Fruit fly (Drosophila melanogaster) whole organism, embryonic: ENCODE data around the gene dgt2.
A peak's percentile ranks its signal among the peaks of the same experiment; 100 is the strongest.

Source experiments
- Antp ChIP-seq: fragments of 200-800 bp; sonication (Bioruptor generic); optimal IDR thresholded peaks from 3 replicates; lab custom pipeline; 2016; ENCODE audit warnings: missing biosample characterization, missing genetic modification characterization
- BEAF-32 ChIP-seq: fragments of 200-800 bp; sonication (Bioruptor generic); optimal IDR thresholded peaks from 3 replicates; lab custom pipeline; 2017; ENCODE audit warnings: missing biosample characterization, missing genetic modification characterization, mild to moderate bottlenecking, moderate library complexity, missing genetic modification reagents
- CG10366 ChIP-seq: fragments of 200-800 bp; sonication (Bioruptor generic); IDR thresholded peaks from 2 replicates; pipeline ENCODE4 v1.3.6; 2022; ENCODE audit warnings: missing biosample characterization, missing genetic modification characterization
- CG12071 ChIP-seq: fragments of 200-800 bp; sonication (Bioruptor generic); optimal IDR thresholded peaks from 3 replicates; lab custom pipeline; 2018; ENCODE audit warnings: missing biosample characterization, mild to moderate bottlenecking, missing genetic modification characterization
- CG12236 ChIP-seq: fragments of 200-800 bp; sonication (Bioruptor generic); optimal IDR thresholded peaks from 2 replicates; lab custom pipeline; 2016; ENCODE audit warnings: missing biosample characterization, missing genetic modification characterization
- CG12769 ChIP-seq: fragments of 200-800 bp; sonication (Bioruptor generic); optimal IDR thresholded peaks from 2 replicates; lab custom pipeline; 2019; ENCODE audit warnings: missing biosample characterization, mild to moderate bottlenecking, missing genetic modification characterization, moderate library complexity
- CG12942 ChIP-seq: fragments of 200-800 bp; sonication (Bioruptor generic); optimal IDR thresholded peaks from 3 replicates; lab custom pipeline; 2016; ENCODE audit warnings: missing biosample characterization, missing genetic modification characterization
- CG14860 ChIP-seq: fragments of 200-800 bp; sonication (Bioruptor generic); IDR thresholded peaks from 3 replicates; pipeline ENCODE4 v1.3.6; 2022; ENCODE audit warnings: missing biosample characterization, missing genetic modification characterization; ENCODE audit not compliant: partially characterized antibody
- CG15073 ChIP-seq: fragments of 200-800 bp; sonication (Bioruptor generic); optimal IDR thresholded peaks from 2 replicates; lab custom pipeline; 2016; ENCODE audit warnings: missing biosample characterization, missing genetic modification characterization
- CG18011 ChIP-seq: fragments of 200-800 bp; sonication (Bioruptor generic); optimal IDR thresholded peaks from 2 replicates; lab custom pipeline; 2017; ENCODE audit warnings: missing biosample characterization, missing genetic modification characterization, mild to moderate bottlenecking, moderate library complexity, missing genotype
- CG1832 ChIP-seq: fragments of 200-800 bp; sonication (Bioruptor generic); optimal IDR thresholded peaks from 2 replicates; lab custom pipeline; 2017; ENCODE audit warnings: missing biosample characterization, mild to moderate bottlenecking, missing genetic modification characterization, inconsistent platforms
- CG2199 ChIP-seq: fragments of 200-800 bp; sonication (Bioruptor generic); IDR thresholded peaks from 3 replicates; pipeline ENCODE4 v1.3.6; 2022; ENCODE audit warnings: missing biosample characterization, missing genetic modification characterization
- CG31441 ChIP-seq: fragments of 200-800 bp; sonication (Bioruptor generic); IDR thresholded peaks from 2 replicates; pipeline ENCODE4 v1.3.6; 2022; ENCODE audit warnings: missing biosample characterization, missing genetic modification characterization
- CG3847 ChIP-seq: fragments of 200-800 bp; sonication (Bioruptor generic); IDR thresholded peaks from 2 replicates; pipeline ENCODE4 v1.3.6; 2022; ENCODE audit warnings: missing biosample characterization, missing genetic modification characterization
- CG4404 ChIP-seq: fragments of 200-800 bp; sonication (Bioruptor generic); IDR thresholded peaks from 2 replicates; pipeline ENCODE4 v1.3.6; 2022; ENCODE audit warnings: missing biosample characterization, missing genetic modification characterization
- CG7271 ChIP-seq: fragments of 200-800 bp; sonication (Bioruptor generic); optimal IDR thresholded peaks from 2 replicates; lab custom pipeline; 2018; ENCODE audit warnings: missing biosample characterization, mild to moderate bottlenecking, missing genetic modification characterization, moderate library complexity
- CG9215 ChIP-seq: fragments of 200-800 bp; sonication (Bioruptor generic); IDR thresholded peaks from 2 replicates; pipeline ENCODE4 v1.3.6; 2022; ENCODE audit warnings: missing biosample characterization, missing genetic modification characterization
- D19A ChIP-seq: fragments of 200-800 bp; optimal IDR thresholded peaks from 3 replicates; lab custom pipeline; 2019; ENCODE audit warnings: missing biosample characterization, mild to moderate bottlenecking, missing genetic modification characterization, moderate library complexity
- Doc3 ChIP-seq: fragments of 200-800 bp; sonication (Bioruptor generic); IDR thresholded peaks from 3 replicates; pipeline ENCODE4 v1.3.6; 2022; ENCODE audit warnings: missing biosample characterization, missing genetic modification characterization; ENCODE audit not compliant: partially characterized antibody
- Elba2 ChIP-seq: fragments of 200-800 bp; sonication (Bioruptor generic); optimal IDR thresholded peaks from 3 replicates; lab custom pipeline; 2016; ENCODE audit warnings: missing biosample characterization, missing genetic modification characterization
- Fer3 ChIP-seq: fragments of 200-800 bp; sonication (Bioruptor generic); optimal IDR thresholded peaks from 2 replicates; lab custom pipeline; 2018; ENCODE audit warnings: missing biosample characterization, mild to moderate bottlenecking, missing genetic modification characterization, moderate library complexity
- H2.0 ChIP-seq: fragments of 200-800 bp; sonication (Bioruptor generic); IDR thresholded peaks from 2 replicates; pipeline ENCODE4 v1.3.6; 2022; ENCODE audit warnings: missing biosample characterization, missing genetic modification characterization
- Max ChIP-seq: fragments of 200-800 bp; sonication (Bioruptor generic); optimal IDR thresholded peaks from 2 replicates; lab custom pipeline; 2016; ENCODE audit warnings: missing biosample characterization, mild to moderate bottlenecking, missing genetic modification characterization
- Mes4 ChIP-seq: fragments of 200-800 bp; sonication (Bioruptor generic); optimal IDR thresholded peaks from 2 replicates; lab custom pipeline; 2016; ENCODE audit warnings: missing biosample characterization, missing genetic modification characterization
- NfI ChIP-seq: fragments of 200-800 bp; sonication (Bioruptor generic); optimal IDR thresholded peaks from 3 replicates; lab custom pipeline; 2018; ENCODE audit warnings: missing biosample characterization, mild to moderate bottlenecking, missing genetic modification characterization, moderate library complexity
- PHDP ChIP-seq: fragments of 200-800 bp; sonication (Bioruptor generic); optimal IDR thresholded peaks from 3 replicates; lab custom pipeline; 2018; ENCODE audit warnings: missing biosample characterization, mild to moderate bottlenecking, missing genetic modification characterization, moderate library complexity
- ab ChIP-seq: fragments of 200-800 bp; sonication (Bioruptor generic); optimal IDR thresholded peaks from 2 replicates; lab custom pipeline; 2016; ENCODE audit warnings: missing biosample characterization, missing genetic modification characterization
- az2 ChIP-seq: fragments of 200-800 bp; sonication (Bioruptor generic); optimal IDR thresholded peaks from 3 replicates; lab custom pipeline; 2016; ENCODE audit warnings: missing biosample characterization, missing genetic modification characterization
- bab2 ChIP-seq: fragments of 200-800 bp; sonication (Bioruptor generic); optimal IDR thresholded peaks from 2 replicates; lab custom pipeline; 2016; ENCODE audit warnings: missing biosample characterization, missing genetic modification characterization
- ems ChIP-seq: fragments of 200-800 bp; sonication (Bioruptor generic); optimal IDR thresholded peaks from 3 replicates; lab custom pipeline; 2016; ENCODE audit warnings: missing biosample characterization, missing genetic modification characterization
- ewg ChIP-seq: fragments of 200-800 bp; sonication (Bioruptor generic); optimal IDR thresholded peaks from 3 replicates; lab custom pipeline; 2017; ENCODE audit warnings: mild to moderate bottlenecking, missing biosample characterization, missing genetic modification reagents, missing genetic modification characterization
- fd3F ChIP-seq: fragments of 200-800 bp; sonication (Bioruptor generic); optimal IDR thresholded peaks from 2 replicates; lab custom pipeline; 2018; ENCODE audit warnings: missing biosample characterization, mild to moderate bottlenecking, missing genetic modification characterization, moderate library complexity
- fd64A ChIP-seq: fragments of 200-800 bp; sonication (Bioruptor generic); optimal IDR thresholded peaks from 3 replicates; lab custom pipeline; 2018; ENCODE audit warnings: missing biosample characterization, mild to moderate bottlenecking, missing genetic modification characterization
- fu2 ChIP-seq: fragments of 200-800 bp; sonication (Bioruptor generic); optimal IDR thresholded peaks from 2 replicates; lab custom pipeline; 2016; ENCODE audit warnings: missing biosample characterization, missing genetic modification characterization
- gcm ChIP-seq: fragments of 200-800 bp; sonication (Bioruptor generic); optimal IDR thresholded peaks from 2 replicates; lab custom pipeline; 2019; ENCODE audit warnings: missing biosample characterization, mild to moderate bottlenecking, missing genetic modification characterization, moderate library complexity
- gem ChIP-seq: fragments of 200-800 bp; sonication (Bioruptor generic); optimal IDR thresholded peaks from 2 replicates; lab custom pipeline; 2019; ENCODE audit warnings: missing biosample characterization, mild to moderate bottlenecking, missing genetic modification characterization, moderate library complexity
- gt ChIP-seq: fragments of 200-800 bp; sonication (Bioruptor generic); IDR thresholded peaks from 2 replicates; pipeline ENCODE4 v1.3.6; 2022; ENCODE audit warnings: missing biosample characterization, missing genetic modification characterization
- ham ChIP-seq: fragments of 200-800 bp; sonication (Bioruptor generic); IDR thresholded peaks from 2 replicates; pipeline ENCODE4 v1.3.6; 2022; ENCODE audit warnings: missing biosample characterization, missing genetic modification characterization
- hkb ChIP-seq, 2 experiments: fragments of 200-800 bp in 1 of 2; fragments of >200 bp in 1 of 2; sonication (Bioruptor generic) in 1 of 2; IDR thresholded peaks in 1 of 2; optimal IDR thresholded peaks in 1 of 2; 2 replicates each; pipeline versions ENCODE4 v1.3.6 to Lab custom; 2017 to 2022; ENCODE audit warnings: missing biosample characterization in 1 of 2, missing genetic modification characterization in 1 of 2
- jumu ChIP-seq: fragments of 200-800 bp; sonication (Bioruptor generic); optimal IDR thresholded peaks from 3 replicates; lab custom pipeline; 2016; ENCODE audit warnings: missing biosample characterization, missing genetic modification characterization
- odd ChIP-seq: fragments of 200-800 bp; sonication (Bioruptor generic); optimal IDR thresholded peaks from 2 replicates; lab custom pipeline; 2017; ENCODE audit warnings: missing biosample characterization, mild to moderate bottlenecking, missing genetic modification characterization
- pb ChIP-seq: fragments of 200-800 bp; sonication (Bioruptor generic); optimal IDR thresholded peaks from 3 replicates; lab custom pipeline; 2016; ENCODE audit warnings: missing biosample characterization, missing genetic modification characterization
- rib ChIP-seq: fragments of 200-800 bp; sonication (Bioruptor generic); IDR thresholded peaks from 2 replicates; pipeline ENCODE4 v1.3.6; 2022; ENCODE audit warnings: missing biosample characterization, missing genetic modification characterization
- sens ChIP-seq: fragments of 200-800 bp; sonication (Bioruptor generic); peaks from one replicate; lab custom pipeline; 2016; ENCODE audit warnings: missing biosample characterization, missing genetic modification characterization
- slbo ChIP-seq: fragments of 200-800 bp; sonication (Bioruptor generic); IDR thresholded peaks from 2 replicates; pipeline ENCODE4 v1.3.6; 2022; ENCODE audit warnings: missing biosample characterization, missing genetic modification characterization
- tap ChIP-seq: fragments of 200-800 bp; optimal IDR thresholded peaks from 3 replicates; lab custom pipeline; 2019; ENCODE audit warnings: missing biosample characterization, mild to moderate bottlenecking, missing genetic modification characterization, moderate library complexity
- trem ChIP-seq: fragments of 200-800 bp; optimal IDR thresholded peaks from 3 replicates; lab custom pipeline; 2019; ENCODE audit warnings: missing biosample characterization, mild to moderate bottlenecking, missing genetic modification characterization, moderate library complexity
- vfl ChIP-seq: fragments of 200-800 bp; sonication (Bioruptor generic); optimal IDR thresholded peaks from 2 replicates; lab custom pipeline; 2016; ENCODE audit warnings: missing biosample characterization, missing genetic modification characterization
- vnd ChIP-seq: fragments of 200-800 bp; sonication (Bioruptor generic); IDR thresholded peaks from 3 replicates; pipeline ENCODE4 v1.3.6; 2022; ENCODE audit warnings: missing biosample characterization, missing genetic modification characterization; ENCODE audit not compliant: partially characterized antibody
- vvl ChIP-seq: fragments of 200-800 bp; sonication (Bioruptor generic); IDR thresholded peaks from 2 replicates; pipeline ENCODE4 v1.3.6; 2022; ENCODE audit warnings: missing biosample characterization, missing genetic modification characterization
- zen2 ChIP-seq: fragments of 200-800 bp; sonication (Bioruptor generic); IDR thresholded peaks from 3 replicates; pipeline ENCODE4 v1.3.6; 2022; ENCODE audit warnings: missing biosample characterization, missing genetic modification characterization; ENCODE audit not compliant: partially characterized antibody

Gene dgt2

DNA sequence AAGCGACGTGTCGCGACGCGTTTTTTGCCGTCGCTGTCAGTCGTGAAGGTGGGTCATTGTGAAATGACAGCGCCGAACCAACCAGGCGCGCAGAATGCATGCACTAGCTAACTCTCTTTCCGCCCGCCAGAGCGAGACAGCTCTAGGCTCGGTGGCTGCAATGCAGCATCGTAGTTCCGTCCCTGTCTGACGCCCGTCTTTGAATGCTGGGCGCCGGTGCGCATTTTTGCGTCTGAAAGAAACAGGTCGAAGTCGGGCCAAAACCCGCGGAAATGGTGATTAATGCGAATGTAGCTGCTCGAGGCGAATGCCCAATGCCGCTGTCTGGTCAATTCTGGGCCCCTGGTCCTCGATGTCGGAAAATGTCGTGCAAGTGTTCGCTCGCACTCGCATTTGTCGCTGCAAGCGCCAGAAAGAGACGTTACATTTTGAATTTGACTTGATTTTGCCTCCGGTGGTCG is 17.6 kb downstream of the dgt2 start (continued):
- TF ChIP-seq CG18011 (no peak), CG12769 (tag; lab: Kevin White, UChicago) (peak; percentile 99), Mes4 (GFP tag; lab: Kevin White, UChicago) (peak; percentile 44), ewg (GFP tag; lab: Kevin White, UChicago) (peak; percentile 68), Max (GFP tag; lab: Kevin White, UChicago) (peak; percentile 26), ham (no peak), CG7271 (tag; lab: Kevin White, UChicago) (no peak), tap (tag; lab: Kevin White, UChicago) (peak; percentile 57), fd3F (GFP tag; lab: Kevin White, UChicago) (no peak), PHDP (tag; lab: Kevin White, UChicago) (peak; percentile 49), CG9215 (GFP tag; lab: Robert Waterston, UW) (no peak), CG31441 (GFP tag; lab: Robert Waterston, UW) (no peak), vnd (no peak), jumu (GFP tag; lab: Kevin White, UChicago) (peak; percentile 44), CG15073 (GFP tag; lab: Kevin White, UChicago) (no peak), CG14860 (no peak), gem (tag; lab: Kevin White, UChicago) (no peak), CG4404 (GFP tag; lab: Robert Waterston, UW) (no peak), zen2 (GFP tag; lab: Robert Waterston, UW) (no peak), gt (GFP tag; lab: Robert Waterston, UW) (no peak), rib (GFP tag; lab: Robert Waterston, UW) (no peak), CG1832 (peak; percentile 99), slbo (GFP tag; lab: Robert Waterston, UW) (no peak), sens (peak; percentile 93), fd64A (GFP tag; lab: Kevin White, UChicago) (peak; percentile 62), fu2 (no peak), ab (no peak), D19A (tag; lab: Kevin White, UChicago) (peak; percentile 16), CG12942 (GFP tag; lab: Kevin White, UChicago) (no peak), Elba2 (GFP tag; lab: Kevin White, UChicago) (no peak), CG2199 (GFP tag; lab: Robert Waterston, UW) (no peak), CG10366 (GFP tag; lab: Robert Waterston, UW) (no peak), ems (peak; percentile 12), CG3847 (no peak), Antp (GFP tag; lab: Kevin White, UChicago) (peak; percentile 5), BEAF-32 (GFP tag; lab: Kevin White, UChicago) (peak; percentile 11), vvl (GFP tag; lab: Robert Waterston, UW) (no peak), vfl (peak; percentile 23), pb (GFP tag; lab: Kevin White, UChicago) (peak; percentile 87), CG12236 (peak; percentile 16), Fer3 (tag; lab: Kevin White, UChicago) (peak; percentile 24), az2 (GFP tag; lab: Kevin White, UChicago) (no peak), CG12071 (peak; percentile 80), gcm (peak; percentile 79), NfI (GFP tag; lab: Kevin White, UChicago) (peak; percentile 75), hkb (optimal IDR thresholded peaks at IDR 0.05; lab: Kevin White, UChicago) (peak; percentile 57), hkb (GFP tag; IDR thresholded peaks at IDR 0.05; lab: Robert Waterston, UW) (no peak), Doc3 (no peak), bab2 (GFP tag; lab: Kevin White, UChicago) (no peak), trem (peak; percentile 37), H2.0 (GFP tag; lab: Robert Waterston, UW) (no peak), odd (GFP tag; lab: Kevin White, UChicago) (peak; percentile 24)
